Worm (Caenorhabditis elegans): ENCODE data around the gene F23A7.4.
A peak's percentile ranks its signal among the peaks of the same experiment; 100 is the strongest.

The F23A7.4 gene

DNA sequence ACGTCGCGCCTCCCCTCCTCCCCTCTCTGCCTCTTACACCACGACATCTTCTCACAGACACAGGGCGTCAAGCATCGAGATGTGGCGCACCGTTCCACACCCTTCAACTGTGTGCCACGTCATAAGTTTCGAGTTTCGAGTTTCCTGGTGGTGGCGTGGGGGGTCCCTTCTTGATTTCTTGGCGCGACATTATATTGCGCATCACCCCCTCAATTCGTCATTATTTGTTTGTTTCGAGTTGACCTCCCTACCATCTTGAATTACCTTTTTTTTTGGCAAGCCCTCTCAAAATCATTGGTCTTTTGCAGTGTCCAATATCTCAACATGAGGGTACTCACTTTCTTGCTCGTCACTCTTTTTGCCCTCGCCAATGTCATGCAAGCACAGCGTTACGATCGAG, 28.3 kb upstream of the F23A7.4 start, which contains the start of gene nlp-67:
Gene nlp-67 (plus strand): TSS at position 301 of the 400 bp plus-strand sequence.
- no peak for TF ChIP-seq unc-62 (GFP tag; optimal IDR thresholded peaks at IDR 0.05)
- no peak for TF ChIP-seq M03D4.4 (tag; optimal IDR thresholded peaks at IDR 0.05)
- no peak for TF ChIP-seq zip-8 (tag; optimal IDR thresholded peaks at IDR 0.05)
- no peak for TF ChIP-seq lsy-2 (tag; optimal IDR thresholded peaks at IDR 0.05)
- TF ChIP-seq lin-32 (GFP tag; optimal IDR thresholded peaks at IDR 0.05) = no peak
- no peak for TF ChIP-seq blmp-1 (tag; optimal IDR thresholded peaks at IDR 0.05)
- TF ChIP-seq ceh-39 (tag; optimal IDR thresholded peaks at IDR 0.05) = no peak
- TF ChIP-seq hlh-1 (tag; optimal IDR thresholded peaks at IDR 0.05) = no peak
- TF ChIP-seq ham-2 (GFP tag; optimal IDR thresholded peaks at IDR 0.05) = no peak
- no peak for TF ChIP-seq lin-13 (tag; optimal IDR thresholded peaks at IDR 0.05)
- no peak for TF ChIP-seq ztf-11 (tag; optimal IDR thresholded peaks at IDR 0.05)
- TF ChIP-seq ces-1 (GFP tag; optimal IDR thresholded peaks at IDR 0.05) = no peak
- no peak for TF ChIP-seq mls-2 (tag; optimal IDR thresholded peaks at IDR 0.05)
- TF ChIP-seq unc-120 (tag; optimal IDR thresholded peaks at IDR 0.05; ENCODE audit: poor library complexity, severe bottlenecking) = no peak
- no peak for TF ChIP-seq nhr-76 (tag; optimal IDR thresholded peaks at IDR 0.05)
- no peak for TF ChIP-seq flh-1 (GFP tag; optimal IDR thresholded peaks at IDR 0.05)
- TF ChIP-seq nhr-28 (tag; optimal IDR thresholded peaks at IDR 0.05) = no peak

DNA sequence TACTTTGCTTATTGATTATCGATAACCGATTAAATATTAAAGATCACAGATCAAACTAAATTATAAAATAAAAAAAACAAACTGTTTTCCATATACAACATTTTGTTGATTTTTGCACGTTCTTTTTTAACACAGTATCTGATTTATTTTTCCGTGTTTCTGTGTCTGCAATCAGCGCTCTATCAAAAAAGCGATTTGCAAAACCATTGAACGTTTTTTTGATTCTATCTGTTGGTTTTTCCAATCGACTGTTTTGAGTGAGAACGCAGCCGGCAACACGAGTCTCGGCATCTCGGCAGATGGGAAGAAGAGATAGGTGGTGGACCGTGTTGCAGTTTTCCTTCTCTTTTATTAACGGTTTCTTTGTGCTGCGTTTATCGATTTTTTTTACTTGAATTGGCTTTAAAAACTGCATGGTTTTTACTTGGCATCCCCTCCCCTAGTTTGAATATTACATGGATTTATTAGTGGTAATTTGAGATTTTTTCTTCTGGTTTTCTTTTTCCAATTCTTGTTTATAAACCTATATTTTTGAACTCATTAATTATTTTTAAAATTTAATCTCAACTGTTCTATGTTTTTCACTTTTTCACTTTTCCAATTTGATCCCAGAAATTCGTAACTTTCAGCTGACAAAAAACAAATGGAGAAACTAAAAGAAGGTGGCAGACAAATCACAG, 23.0 kb upstream of the F23A7.4 start, which contains the start of gene slc-25A21:
Gene slc-25A21 (plus strand): TSS at position 630 of the 680 bp plus-strand sequence.
- TF ChIP-seq bed-3 (GFP tag; optimal IDR thresholded peaks at IDR 0.05) (no peak), elt-1 (tag; optimal IDR thresholded peaks at IDR 0.05; ENCODE audit: borderline replicate concordance, insufficient read depth) (peak; percentile 25)

DNA sequence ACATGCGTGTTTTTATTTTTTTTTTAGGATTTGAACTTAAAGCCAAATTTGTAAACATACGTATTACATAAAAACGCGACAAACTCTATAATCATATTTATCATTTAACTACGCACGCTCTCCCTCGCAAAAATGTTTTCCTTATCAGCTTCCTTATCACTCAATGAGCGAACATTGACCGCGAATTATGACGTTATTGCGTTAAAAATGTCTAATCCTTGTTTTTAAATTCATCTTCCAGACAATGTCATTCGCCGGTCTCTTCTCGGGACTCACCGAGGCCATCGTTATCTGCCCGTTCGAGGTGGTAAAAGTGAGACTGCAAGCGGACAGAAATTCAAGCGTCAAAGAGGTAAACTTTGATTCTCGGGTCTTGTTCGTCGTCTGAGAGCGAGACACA, 19.8 kb upstream of the F23A7.4 start:
- no peak for TF ChIP-seq cnd-1 (tag; optimal IDR thresholded peaks at IDR 0.05)
- TF ChIP-seq unc-62 (GFP tag; optimal IDR thresholded peaks at IDR 0.05) = no peak
- no peak for TF ChIP-seq elt-1 (tag; optimal IDR thresholded peaks at IDR 0.05; ENCODE audit: borderline replicate concordance, insufficient read depth)
- no peak for TF ChIP-seq mep-1 (tag; optimal IDR thresholded peaks at IDR 0.05)
- no peak for TF ChIP-seq nhr-2 (tag; optimal IDR thresholded peaks at IDR 0.05)
- no peak for TF ChIP-seq nhr-12 (tag; optimal IDR thresholded peaks at IDR 0.05)
- TF ChIP-seq nhr-237 (tag; optimal IDR thresholded peaks at IDR 0.05) = no peak
- no peak for TF ChIP-seq unc-120 (tag; optimal IDR thresholded peaks at IDR 0.05; ENCODE audit: poor library complexity, severe bottlenecking)
- TF ChIP-seq snpc-4 (tag; optimal IDR thresholded peaks at IDR 0.05) = no peak
- TF ChIP-seq ces-1 (GFP tag; optimal IDR thresholded peaks at IDR 0.05) = no peak
- no peak for TF ChIP-seq hlh-1 (tag; optimal IDR thresholded peaks at IDR 0.05)
- TF ChIP-seq zip-8 (tag; optimal IDR thresholded peaks at IDR 0.05) = no peak
- TF ChIP-seq M03D4.4 (tag; optimal IDR thresholded peaks at IDR 0.05) = no peak
- TF ChIP-seq mab-5 (tag; optimal IDR thresholded peaks at IDR 0.05) = no peak
- no peak for TF ChIP-seq unc-39 (tag; optimal IDR thresholded peaks at IDR 0.05)
- TF ChIP-seq pha-4 (tag; optimal IDR thresholded peaks at IDR 0.05) = no peak
- no peak for TF ChIP-seq ceh-39 (tag; optimal IDR thresholded peaks at IDR 0.05)
- no peak for TF ChIP-seq tbx-8 (GFP tag; optimal IDR thresholded peaks at IDR 0.05)
- no peak for TF ChIP-seq drap-1 (GFP tag; optimal IDR thresholded peaks at IDR 0.05)

DNA sequence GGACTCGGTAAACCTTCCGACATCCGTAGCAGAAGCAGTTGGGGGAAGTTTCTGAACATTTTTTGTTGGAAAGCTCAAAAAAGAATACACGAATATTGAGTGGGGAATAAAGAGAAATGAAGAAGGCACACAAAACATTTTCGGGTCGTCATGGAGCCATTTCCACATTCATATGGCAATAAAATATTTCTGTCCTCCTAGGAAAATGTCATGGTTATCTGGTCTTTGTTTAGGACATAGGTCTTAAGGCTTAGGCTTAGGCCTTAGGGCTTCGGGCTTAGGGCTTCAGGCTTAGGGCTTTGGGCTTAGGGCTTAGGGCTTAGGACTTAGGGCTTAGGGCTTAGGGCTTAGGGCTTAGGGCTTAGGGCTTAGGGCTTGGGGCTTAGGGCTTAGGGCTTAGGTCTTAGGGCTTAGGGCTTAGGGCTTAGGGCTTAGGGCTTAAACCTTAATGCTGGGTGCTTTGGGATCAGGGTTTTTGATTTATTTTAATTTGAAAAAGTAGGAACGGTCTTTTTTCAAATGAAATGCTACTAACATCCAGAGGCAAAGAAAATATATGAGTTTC, 13.1 kb upstream of the F23A7.4 start, which contains the start of gene R11.3:
Gene R11.3 (minus strand): TSS at position 51 of the 565 bp plus-strand sequence.
- no peak for TF ChIP-seq lin-32 (GFP tag; optimal IDR thresholded peaks at IDR 0.05)
- no peak for TF ChIP-seq M03D4.4 (tag; optimal IDR thresholded peaks at IDR 0.05)
- TF ChIP-seq cnd-1 (tag; optimal IDR thresholded peaks at IDR 0.05) = no peak
- no peak for TF ChIP-seq nhr-76 (tag; optimal IDR thresholded peaks at IDR 0.05)
- TF ChIP-seq drap-1 (GFP tag; optimal IDR thresholded peaks at IDR 0.05) = no peak
- no peak for TF ChIP-seq ceh-39 (tag; optimal IDR thresholded peaks at IDR 0.05)
- no peak for TF ChIP-seq lsy-2 (tag; optimal IDR thresholded peaks at IDR 0.05)
- TF ChIP-seq elt-3 (tag; optimal IDR thresholded peaks at IDR 0.05) = no peak
- TF ChIP-seq elt-1 (tag; optimal IDR thresholded peaks at IDR 0.05; ENCODE audit: borderline replicate concordance, insufficient read depth) = no peak
- TF ChIP-seq ces-1 (GFP tag; optimal IDR thresholded peaks at IDR 0.05) = no peak
- TF ChIP-seq mab-5 (tag; optimal IDR thresholded peaks at IDR 0.05) = no peak
- TF ChIP-seq ceh-83 (GFP tag; optimal IDR thresholded peaks at IDR 0.05) = no peak
- no peak for TF ChIP-seq nhr-237 (tag; optimal IDR thresholded peaks at IDR 0.05)
